Worm (Caenorhabditis elegans) whole organism, young adult: ENCODE results near the gene F56C3.8.

Source experiments
- Y53F4B.3 ChIP-seq: fragments of 200-800 bp; sonication (Bioruptor generic); IDR thresholded peaks from 2 replicates; pipeline ENCODE4 v1.3.6; 2022; ENCODE audit warnings: missing genetic modification reagents, missing genetic modification characterization, missing compliant biosample characterization
- die-1 ChIP-seq: sonication (generic microtip); optimal IDR thresholded peaks from 2 replicates; lab custom pipeline; 2016; ENCODE audit warnings: missing genotype, mild to moderate bottlenecking, missing genetic modification characterization, missing compliant biosample characterization
- nhr-120 ChIP-seq: fragments of 200-800 bp; sonication (Bioruptor generic); IDR thresholded peaks from 2 replicates; pipeline ENCODE4 v1.3.6; 2022; ENCODE audit warnings: missing genetic modification characterization, missing compliant biosample characterization
- nhr-27 ChIP-seq: fragments of 200-800 bp; sonication (Bioruptor generic); optimal IDR thresholded peaks from 2 replicates; lab custom pipeline; 2018; ENCODE audit warnings: mild to moderate bottlenecking, missing genetic modification characterization, moderate library complexity, missing compliant biosample characterization
- tlf-1 ChIP-seq: fragments of 200-800 bp; sonication (Bioruptor generic); optimal IDR thresholded peaks from 2 replicates; lab custom pipeline; 2018; ENCODE audit warnings: mild to moderate bottlenecking, missing genetic modification characterization, missing compliant biosample characterization
- unc-130 ChIP-seq: sonication (generic microtip); optimal IDR thresholded peaks from 2 replicates; lab custom pipeline; 2016; ENCODE audit warnings: missing genetic modification reagents, missing genetic modification characterization, missing compliant biosample characterization

DNA sequence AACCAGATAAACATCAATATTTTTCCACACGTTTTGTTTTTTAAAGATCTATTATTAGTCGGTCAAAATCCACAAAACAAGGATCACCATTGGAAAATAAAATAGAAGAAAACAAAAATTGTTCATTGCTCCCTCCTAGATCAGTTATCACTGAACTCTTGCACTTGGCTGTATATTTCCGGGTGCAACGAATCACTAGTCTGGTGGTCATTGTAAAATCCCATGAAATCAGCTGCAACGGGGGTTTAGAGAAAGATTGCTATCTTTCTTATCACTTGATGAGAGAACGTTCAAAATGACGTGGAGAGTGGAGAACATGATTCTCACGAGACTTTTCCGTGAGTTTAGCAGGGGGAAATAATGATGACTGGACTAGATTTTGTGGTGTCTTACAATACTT is 11.4 kb upstream of the F56C3.8 start:
- no peak for TF ChIP-seq nhr-27 (tag; lab: Kevin White, UChicago)
- no peak for TF ChIP-seq unc-130 (GFP tag; lab: Kevin White, UChicago)
- no peak for TF ChIP-seq nhr-120 (GFP tag; lab: Robert Waterston, UW)
- no peak for TF ChIP-seq die-1 (tag; lab: Kevin White, UChicago)
- no peak for TF ChIP-seq Y53F4B.3 (GFP tag; lab: Robert Waterston, UW)
- no peak for TF ChIP-seq tlf-1 (GFP tag; lab: Kevin White, UChicago)
